Fruit fly (Drosophila melanogaster) whole organism, embryonic: ENCODE measurements around the gene CG43658.

Source experiments
- Blimp-1 ChIP-seq: fragments of 200-800 bp; sonication (Bioruptor generic); optimal IDR thresholded peaks from 3 replicates; lab custom pipeline; 2018; ENCODE audit warnings: missing biosample characterization, missing genetic modification characterization, mild to moderate bottlenecking, moderate library complexity, missing genetic modification reagents
- CG10147 ChIP-seq: fragments of 200-800 bp; sonication (Bioruptor generic); optimal IDR thresholded peaks from 2 replicates; lab custom pipeline; 2019; ENCODE audit warnings: missing biosample characterization, mild to moderate bottlenecking, missing genetic modification characterization, moderate library complexity
- CG1024 ChIP-seq: fragments of 200-800 bp; sonication (Bioruptor generic); IDR thresholded peaks from 2 replicates; pipeline ENCODE4 v1.3.6; 2022; ENCODE audit warnings: missing biosample characterization, missing genetic modification characterization
- CG10654 ChIP-seq: fragments of 200-800 bp; sonication (Bioruptor generic); optimal IDR thresholded peaks from 2 replicates; lab custom pipeline; 2016; ENCODE audit warnings: missing biosample characterization, missing genetic modification characterization
- CG11560 ChIP-seq: fragments of 200-800 bp; sonication (Bioruptor generic); IDR thresholded peaks from 3 replicates; pipeline ENCODE4 v1.3.6; 2022; ENCODE audit warnings: missing biosample characterization, missing genetic modification characterization
- CG12071 ChIP-seq: fragments of 200-800 bp; sonication (Bioruptor generic); optimal IDR thresholded peaks from 3 replicates; lab custom pipeline; 2018; ENCODE audit warnings: missing biosample characterization, mild to moderate bottlenecking, missing genetic modification characterization
- CG12391 ChIP-seq: fragments of 200-800 bp; sonication (Bioruptor generic); optimal IDR thresholded peaks from 3 replicates; lab custom pipeline; 2018; ENCODE audit warnings: missing biosample characterization, mild to moderate bottlenecking, missing genetic modification characterization, moderate library complexity
- CG13424 ChIP-seq: fragments of 200-800 bp; sonication (Bioruptor generic); optimal IDR thresholded peaks from 2 replicates; lab custom pipeline; 2019; ENCODE audit warnings: missing biosample characterization, mild to moderate bottlenecking, missing genetic modification characterization, moderate library complexity
- CG14014 ChIP-seq: fragments of 200-800 bp; sonication (Bioruptor generic); IDR thresholded peaks from 2 replicates; pipeline ENCODE4 v1.3.6; 2022; ENCODE audit warnings: missing biosample characterization, missing genetic modification characterization
- CG15696 ChIP-seq: fragments of 200-800 bp; sonication (Bioruptor generic); optimal IDR thresholded peaks from 2 replicates; lab custom pipeline; 2019; ENCODE audit warnings: missing biosample characterization, mild to moderate bottlenecking, missing genetic modification characterization, moderate library complexity
- CG17568 ChIP-seq: fragments of 200-800 bp; sonication (Bioruptor generic); optimal IDR thresholded peaks from 2 replicates; lab custom pipeline; 2018; ENCODE audit warnings: missing biosample characterization, mild to moderate bottlenecking, missing genetic modification characterization, moderate library complexity
- CG18599 ChIP-seq: fragments of 200-800 bp; sonication (Bioruptor generic); optimal IDR thresholded peaks from 3 replicates; lab custom pipeline; 2017; ENCODE audit warnings: missing biosample characterization, missing genetic modification characterization, mild to moderate bottlenecking, moderate library complexity, missing genetic modification reagents
- CG32767 ChIP-seq: fragments of 200-800 bp; sonication (Bioruptor generic); IDR thresholded peaks from 2 replicates; pipeline ENCODE4 v1.3.6; 2022; ENCODE audit warnings: missing biosample characterization, missing genetic modification characterization
- CG4424 ChIP-seq: fragments of 200-800 bp; sonication (Bioruptor generic); optimal IDR thresholded peaks from 3 replicates; lab custom pipeline; 2016; ENCODE audit warnings: missing biosample characterization, missing genetic modification characterization
- CG4820 ChIP-seq: fragments of 200-800 bp; sonication (Bioruptor generic); optimal IDR thresholded peaks from 3 replicates; lab custom pipeline; 2016; ENCODE audit warnings: missing biosample characterization, missing genetic modification characterization
- CG7963 ChIP-seq: fragments of 200-800 bp; sonication (Bioruptor generic); IDR thresholded peaks from 3 replicates; pipeline ENCODE4 v1.3.6; 2022; ENCODE audit warnings: missing biosample characterization, missing genetic modification characterization; ENCODE audit not compliant: partially characterized antibody
- CG8290 ChIP-seq, 3 experiments: fragments of 200-800 bp; sonication (Bioruptor generic); optimal IDR thresholded peaks; 2 replicates each; lab custom pipeline; 2016 to 2019; ENCODE audit warnings: missing biosample characterization in 3 of 3, missing genetic modification characterization in 3 of 3, mild to moderate bottlenecking in 2 of 3, moderate library complexity in 1 of 3
- CG9727 ChIP-seq: fragments of 200-800 bp; sonication (Bioruptor generic); optimal IDR thresholded peaks from 3 replicates; lab custom pipeline; 2017; ENCODE audit warnings: missing biosample characterization, mild to moderate bottlenecking, missing genetic modification characterization
- CG9817 ChIP-seq: fragments of 200-800 bp; sonication (Bioruptor generic); optimal IDR thresholded peaks from 2 replicates; lab custom pipeline; 2018; ENCODE audit warnings: missing biosample characterization, mild to moderate bottlenecking, missing genetic modification characterization, moderate library complexity
- CG9876 ChIP-seq: fragments of 200-800 bp; sonication (Bioruptor generic); optimal IDR thresholded peaks from 2 replicates; lab custom pipeline; 2016; ENCODE audit warnings: missing biosample characterization, missing genetic modification characterization
- Camta ChIP-seq: fragments of 200-800 bp; sonication (Bioruptor generic); optimal IDR thresholded peaks from 2 replicates; lab custom pipeline; 2016; ENCODE audit warnings: missing biosample characterization, missing genetic modification characterization
- CrebB ChIP-seq: fragments of 200-800 bp; sonication (Bioruptor generic); optimal IDR thresholded peaks from 3 replicates; lab custom pipeline; 2018; ENCODE audit warnings: missing biosample characterization, mild to moderate bottlenecking, missing genetic modification characterization
- Dip2 ChIP-seq: fragments of 200-800 bp; sonication (Bioruptor generic); IDR thresholded peaks from 2 replicates; pipeline ENCODE4 v1.3.6; 2022; ENCODE audit warnings: missing biosample characterization, missing genetic modification characterization
- Drgx ChIP-seq: fragments of 200-800 bp; sonication (Bioruptor generic); IDR thresholded peaks from 2 replicates; pipeline ENCODE4 v1.3.6; 2022; ENCODE audit warnings: missing biosample characterization, missing genetic modification characterization
- E2f2 ChIP-seq: fragments of 200-800 bp; sonication (Bioruptor generic); IDR thresholded peaks from 2 replicates; pipeline ENCODE4 v1.3.6; 2022; ENCODE audit warnings: missing biosample characterization, missing genetic modification characterization
- Ets97D ChIP-seq: fragments of 200-800 bp; sonication (Bioruptor generic); optimal IDR thresholded peaks from 3 replicates; lab custom pipeline; 2016; ENCODE audit warnings: missing biosample characterization, missing genetic modification characterization
- Fer3 ChIP-seq: fragments of 200-800 bp; sonication (Bioruptor generic); optimal IDR thresholded peaks from 2 replicates; lab custom pipeline; 2018; ENCODE audit warnings: missing biosample characterization, mild to moderate bottlenecking, missing genetic modification characterization, moderate library complexity
- Gug ChIP-seq: fragments of 200-800 bp; sonication (Bioruptor generic); IDR thresholded peaks from 4 replicates; pipeline ENCODE4 v1.3.6; 2022; ENCODE audit warnings: missing biosample characterization, missing genetic modification characterization
- Jarid2 ChIP-seq: fragments of 200-800 bp; sonication (Bioruptor generic); optimal IDR thresholded peaks from 3 replicates; lab custom pipeline; 2017; ENCODE audit warnings: mild to moderate bottlenecking, missing biosample characterization, missing genetic modification reagents, missing genetic modification characterization
- Rfx ChIP-seq: fragments of 200-800 bp; sonication (Bioruptor generic); IDR thresholded peaks from 2 replicates; pipeline ENCODE4 v1.3.6; 2022; ENCODE audit warnings: missing biosample characterization, missing genetic modification characterization
- Sry-β ChIP-seq: fragments of 200-800 bp; sonication (Bioruptor generic); optimal IDR thresholded peaks from 2 replicates; lab custom pipeline; 2018; ENCODE audit warnings: missing biosample characterization, mild to moderate bottlenecking, missing genetic modification characterization, moderate library complexity
- al ChIP-seq: fragments of 200-800 bp; sonication (Bioruptor generic); IDR thresholded peaks from 2 replicates; pipeline ENCODE4 v1.3.6; 2022; ENCODE audit warnings: missing biosample characterization, missing genetic modification characterization
- aop ChIP-seq: fragments of 200-800 bp; sonication (Bioruptor generic); IDR thresholded peaks from 2 replicates; pipeline ENCODE4 v1.3.6; 2022; ENCODE audit warnings: missing biosample characterization, missing genetic modification characterization
- bsh ChIP-seq, 2 experiments: fragments of 200-800 bp; sonication (Bioruptor generic); optimal IDR thresholded peaks; 2 replicates each; lab custom pipeline; 2017 to 2018; ENCODE audit warnings: mild to moderate bottlenecking in 2 of 2, missing biosample characterization in 2 of 2, missing genetic modification characterization in 2 of 2, moderate library complexity in 1 of 2
- croc ChIP-seq: fragments of 200-800 bp; sonication (Bioruptor generic); conservative IDR thresholded peaks from 3 replicates; pipeline ENCODE4 v1.3.6; 2022; ENCODE audit warnings: missing biosample characterization, missing genetic modification characterization
- cwo ChIP-seq: fragments of 200-800 bp; sonication (Bioruptor generic); optimal IDR thresholded peaks from 3 replicates; lab custom pipeline; 2017; ENCODE audit warnings: missing biosample characterization, missing genetic modification characterization, mild to moderate bottlenecking, moderate library complexity, missing genetic modification reagents
- dysf ChIP-seq: fragments of 200-800 bp; sonication (Bioruptor generic); IDR thresholded peaks from 3 replicates; pipeline ENCODE4 v1.3.6; 2022; ENCODE audit warnings: missing biosample characterization, missing genetic modification characterization
- gce ChIP-seq: fragments of 200-800 bp; sonication (Bioruptor generic); IDR thresholded peaks from 3 replicates; pipeline ENCODE4 v1.3.6; 2022; ENCODE audit warnings: missing biosample characterization, missing genetic modification characterization
- grau ChIP-seq: fragments of 200-800 bp; optimal IDR thresholded peaks from 3 replicates; lab custom pipeline; 2019; ENCODE audit warnings: missing biosample characterization, mild to moderate bottlenecking, missing genetic modification characterization, moderate library complexity
- jumu ChIP-seq: fragments of 200-800 bp; sonication (Bioruptor generic); optimal IDR thresholded peaks from 3 replicates; lab custom pipeline; 2016; ENCODE audit warnings: missing biosample characterization, missing genetic modification characterization
- lilli ChIP-seq: fragments of 200-800 bp; sonication (Bioruptor generic); optimal IDR thresholded peaks from 3 replicates; lab custom pipeline; 2016; ENCODE audit warnings: missing biosample characterization, missing genetic modification characterization
- org-1 ChIP-seq: fragments of 200-800 bp; sonication (Bioruptor generic); optimal IDR thresholded peaks from 2 replicates; lab custom pipeline; 2017; ENCODE audit warnings: missing biosample characterization, missing genetic modification characterization
- pnt ChIP-seq: fragments of 200-800 bp; sonication (Bioruptor generic); optimal IDR thresholded peaks from 3 replicates; lab custom pipeline; 2016; ENCODE audit warnings: missing biosample characterization, missing genetic modification characterization
- pzg ChIP-seq: fragments of 200-800 bp; sonication (Bioruptor generic); optimal IDR thresholded peaks from 3 replicates; lab custom pipeline; 2018; ENCODE audit warnings: missing biosample characterization, mild to moderate bottlenecking, missing genetic modification characterization, moderate library complexity
- sc ChIP-seq, 3 experiments: fragments of >200 bp in 2 of 3; fragments of 200-800 bp in 1 of 3; sonication (Bioruptor generic) in 1 of 3; optimal IDR thresholded peaks; 2 replicates in 2 of 3; 3 replicates in 1 of 3; lab custom pipeline; 2017; ENCODE audit warnings: mild to moderate bottlenecking in 1 of 3, missing biosample characterization in 1 of 3, missing genetic modification characterization in 1 of 3, missing genetic modification reagents in 1 of 3
- schlank ChIP-seq: fragments of 200-800 bp; sonication (Bioruptor generic); optimal IDR thresholded peaks from 2 replicates; lab custom pipeline; 2018; ENCODE audit warnings: missing biosample characterization, mild to moderate bottlenecking, missing genetic modification characterization
- seq ChIP-seq: fragments of 200-800 bp; sonication (Bioruptor generic); IDR thresholded peaks from 2 replicates; pipeline ENCODE4 v1.3.6; 2022; ENCODE audit warnings: missing biosample characterization, missing genetic modification characterization
- tgo ChIP-seq: fragments of 200-800 bp; sonication (Bioruptor generic); IDR thresholded peaks from 3 replicates; pipeline ENCODE4 v1.3.6; 2022; ENCODE audit warnings: missing biosample characterization, missing genetic modification characterization
- trem ChIP-seq: fragments of 200-800 bp; optimal IDR thresholded peaks from 3 replicates; lab custom pipeline; 2019; ENCODE audit warnings: missing biosample characterization, mild to moderate bottlenecking, missing genetic modification characterization, moderate library complexity
- ttk ChIP-seq: fragments of 200-800 bp; sonication (Bioruptor generic); IDR thresholded peaks from 2 replicates; pipeline ENCODE4 v2.1.2; 2022; ENCODE audit warnings: missing biosample characterization, missing genetic modification characterization
- vvl ChIP-seq: fragments of 200-800 bp; sonication (Bioruptor generic); IDR thresholded peaks from 2 replicates; pipeline ENCODE4 v1.3.6; 2022; ENCODE audit warnings: missing biosample characterization, missing genetic modification characterization

Gene CG43658

dm6 chrX:17471584-17471983 lies 89.4 kb downstream of the CG43658 start (continued):
- TF ChIP-seq Jarid2 (GFP tag; lab: Kevin White, UChicago), result no peak
- no peak for TF ChIP-seq CG9876 (GFP tag; lab: Kevin White, UChicago)
- TF ChIP-seq Drgx (GFP tag; lab: Robert Waterston, UW), result no peak
- no peak for TF ChIP-seq CrebB (tag; lab: Kevin White, UChicago)
- TF ChIP-seq CG10654 (GFP tag; lab: Kevin White, UChicago), result no peak
- peak; percentile 26 for TF ChIP-seq CG15696 (tag; lab: Kevin White, UChicago)
- peak; percentile 25 for TF ChIP-seq CG13424
- no peak for TF ChIP-seq CG17568 (GFP tag; lab: Kevin White, UChicago)
- TF ChIP-seq seq, result no peak
- no peak for TF ChIP-seq aop
- TF ChIP-seq sc (optimal IDR thresholded peaks at IDR 0.05; lab: Kevin White, UChicago), result no peak
- peak; percentile 43 for TF ChIP-seq sc (GFP tag; optimal IDR thresholded peaks at IDR 0.05; lab: Kevin White, UChicago)
- TF ChIP-seq CG7963, result no peak
- TF ChIP-seq tgo (GFP tag; lab: Robert Waterston, UW), result no peak
- peak; percentile 46 for TF ChIP-seq trem
- no peak for TF ChIP-seq gce
- no peak for TF ChIP-seq ttk (GFP tag; lab: Robert Waterston, UW)
- no peak for TF ChIP-seq Ets97D (GFP tag; lab: Kevin White, UChicago)
- TF ChIP-seq CG32767 (GFP tag; lab: Robert Waterston, UW), result no peak
- TF ChIP-seq Rfx (GFP tag; lab: Robert Waterston, UW), result no peak
- TF ChIP-seq al (GFP tag; lab: Robert Waterston, UW), result no peak
- no peak for TF ChIP-seq pzg (GFP tag; lab: Kevin White, UChicago)
- no peak for TF ChIP-seq CG1024
- TF ChIP-seq croc (GFP tag; lab: Robert Waterston, UW), result peak; percentile 45; the same call in 2 of the 3 replicates
- no peak for TF ChIP-seq dysf

dm6 chrX:17465523-17465922 lies 95.5 kb downstream of the CG43658 start:
- TF ChIP-seq E2f2 (GFP tag; lab: Robert Waterston, UW) (no peak), Blimp-1 (GFP tag; lab: Kevin White, UChicago) (peak; percentile 24), Sry-β (GFP tag; lab: Kevin White, UChicago) (no peak), jumu (GFP tag; lab: Kevin White, UChicago) (peak; percentile 31), grau (tag; lab: Kevin White, UChicago) (peak; percentile 46), CG11560 (tag; lab: Robert Waterston, UW) (peak; percentile 46; the same call in 1 of the 3 replicates), CG18599 (peak; percentile 69), CG10147 (peak; percentile 35), CG4820 (GFP tag; lab: Kevin White, UChicago) (peak; percentile 14), CG12071 (GFP tag; lab: Kevin White, UChicago) (peak; percentile 21), bsh (GFP tag; optimal IDR thresholded peaks at IDR 0.05; lab: Kevin White, UChicago) (peak in 1 of 2 experiments; percentile 31), Camta (peak; percentile 12), org-1 (GFP tag; lab: Kevin White, UChicago) (peak; percentile 16), CG4424 (GFP tag; lab: Kevin White, UChicago) (peak; percentile 21), schlank (tag; lab: Kevin White, UChicago) (peak; percentile 40), Fer3 (tag; lab: Kevin White, UChicago) (peak; percentile 38), CG14014 (GFP tag; lab: Robert Waterston, UW) (peak; percentile 53; the same call in 1 of the 2 replicates), vvl (GFP tag; lab: Robert Waterston, UW) (peak; percentile 44), CG9817 (tag; lab: Kevin White, UChicago) (peak; percentile 3), cwo (peak; percentile 38), CG12391 (peak; percentile 36), CG9727 (peak; percentile 56), pnt (peak; percentile 18), CG8290 (GFP tag; optimal IDR thresholded peaks at IDR 0.05; lab: Kevin White, UChicago) (peak; percentile 9), CG8290 (tag; optimal IDR thresholded peaks at IDR 0.05; lab: Kevin White, UChicago) (no peak), Dip2 (no peak), lilli (GFP tag; lab: Kevin White, UChicago) (peak; percentile 42), Gug (GFP tag; lab: Robert Waterston, UW) (0 out of 4 replicates have a peak, but pooled peaks have one; percentile 9)
